Worm (Caenorhabditis elegans) whole organism, L3 larva: ENCODE data around the gene F17C11.4.

Source experiments
- R02D3.7 ChIP-seq: fragments of 150-350 bp; optimal IDR thresholded peaks from 2 replicates; lab custom pipeline; 2014; ENCODE audit warnings: missing biosample characterization, missing genetic modification characterization
- ZK546.5 ChIP-seq: sonication (generic microtip); optimal IDR thresholded peaks from 2 replicates; lab custom pipeline; 2017; ENCODE audit warnings: missing biosample characterization, missing genetic modification characterization
- aly-2 ChIP-seq: fragments of 150-350 bp; optimal IDR thresholded peaks from 2 replicates; lab custom pipeline; 2014; ENCODE audit warnings: missing biosample characterization, missing genetic modification characterization
- ama-1 ChIP-seq: fragments of 150-350 bp; optimal IDR thresholded peaks from 2 replicates; lab custom pipeline; 2018
- ceh-16 ChIP-seq: sonication (generic microtip); optimal IDR thresholded peaks from 2 replicates; lab custom pipeline; 2017; ENCODE audit warnings: missing biosample characterization, missing genetic modification characterization
- ceh-28 ChIP-seq: fragments of 150-350 bp; optimal IDR thresholded peaks from 2 replicates; lab custom pipeline; 2014; ENCODE audit warnings: missing biosample characterization, missing genetic modification reagents, missing genetic modification characterization
- ceh-82 ChIP-seq: fragments of 150-350 bp; optimal IDR thresholded peaks from 2 replicates; lab custom pipeline; 2014; ENCODE audit warnings: missing biosample characterization, missing genetic modification characterization
- ceh-9 ChIP-seq: sonication (generic microtip); optimal IDR thresholded peaks from 2 replicates; lab custom pipeline; 2018; ENCODE audit warnings: missing biosample characterization, missing genetic modification characterization
- daf-12 ChIP-seq: fragments of 150-350 bp; optimal IDR thresholded peaks from 2 replicates; lab custom pipeline; 2014; ENCODE audit warnings: missing biosample characterization, missing genetic modification reagents, missing genetic modification characterization
- egl-27 ChIP-seq: sonication (generic microtip); optimal IDR thresholded peaks from 4 replicates; lab custom pipeline; 2017; ENCODE audit warnings: missing biosample characterization, missing genetic modification reagents, missing genetic modification characterization
- egl-5 ChIP-seq: fragments of 150-350 bp; optimal IDR thresholded peaks from 2 replicates; lab custom pipeline; 2017; ENCODE audit warnings: missing biosample characterization, missing genetic modification reagents, missing genetic modification characterization, inconsistent platforms
- elt-1 ChIP-seq: fragments of 150-350 bp; optimal IDR thresholded peaks from 2 replicates; lab custom pipeline; 2014; ENCODE audit warnings: missing biosample characterization, missing genetic modification characterization
- elt-2 ChIP-seq: sonication (generic microtip); optimal IDR thresholded peaks from 2 replicates; lab custom pipeline; 2016; ENCODE audit warnings: missing genetic modification reagents, mild to moderate bottlenecking, missing genetic modification characterization, missing compliant biosample characterization
- elt-3 ChIP-seq, 3 experiments: fragments of 150-350 bp in 1 of 3; sonication (generic microtip) in 2 of 3; optimal IDR thresholded peaks; 2 replicates in 2 of 3; 4 replicates in 1 of 3; lab custom pipeline; 2014 to 2017; ENCODE audit warnings: missing biosample characterization in 3 of 3, missing genetic modification characterization in 3 of 3
- eor-1 ChIP-seq, 2 experiments: fragments of 150-350 bp; optimal IDR thresholded peaks; 2 replicates each; lab custom pipeline; 2014 to 2018; ENCODE audit warnings: missing biosample characterization in 2 of 2, missing genetic modification characterization in 2 of 2
- fkh-10 ChIP-seq: sonication (generic microtip); optimal IDR thresholded peaks from 2 replicates; lab custom pipeline; 2017; ENCODE audit warnings: missing biosample characterization, missing genetic modification reagents, missing genetic modification characterization
- fkh-2 ChIP-seq: fragments of 150-350 bp; optimal IDR thresholded peaks from 2 replicates; lab custom pipeline; 2014; ENCODE audit warnings: missing biosample characterization, missing genetic modification reagents, missing genetic modification characterization
- fos-1 ChIP-seq: fragments of 150-350 bp; optimal IDR thresholded peaks from 2 replicates; lab custom pipeline; 2014; ENCODE audit warnings: missing biosample characterization, missing genetic modification characterization
- hmg-11 ChIP-seq: sonication (generic microtip); optimal IDR thresholded peaks from 2 replicates; lab custom pipeline; 2016; ENCODE audit warnings: missing genetic modification characterization, missing compliant biosample characterization
- jun-1 ChIP-seq: fragments of 150-350 bp; optimal IDR thresholded peaks from 2 replicates; lab custom pipeline; 2014; ENCODE audit warnings: missing biosample characterization, missing genetic modification reagents, missing genetic modification characterization
- lin-15B ChIP-seq: fragments of 150-350 bp; optimal IDR thresholded peaks from 2 replicates; lab custom pipeline; 2014; ENCODE audit warnings: missing biosample characterization, missing genetic modification characterization
- lin-39 ChIP-seq: fragments of 150-350 bp; optimal IDR thresholded peaks from 2 replicates; lab custom pipeline; 2018; ENCODE audit warnings: missing biosample characterization, missing genetic modification reagents, missing genetic modification characterization
- lsy-12 ChIP-seq: sonication (generic microtip); optimal IDR thresholded peaks from 2 replicates; lab custom pipeline; 2016; ENCODE audit warnings: mild to moderate bottlenecking, missing genetic modification characterization, missing compliant biosample characterization
- mdl-1 ChIP-seq: fragments of 150-350 bp; optimal IDR thresholded peaks from 2 replicates; lab custom pipeline; 2014; ENCODE audit warnings: missing biosample characterization, missing genetic modification characterization
- mml-1 ChIP-seq: fragments of 150-350 bp; sonication (generic microtip); optimal IDR thresholded peaks from 3 replicates; lab custom pipeline; 2014; ENCODE audit warnings: missing biosample characterization, missing genetic modification characterization
- nfya-1 ChIP-seq: sonication (generic microtip); optimal IDR thresholded peaks from 2 replicates; lab custom pipeline; 2017; ENCODE audit warnings: missing genetic modification characterization, mild to moderate bottlenecking, missing compliant biosample characterization, antibody characterized with exemption, moderate library complexity; ENCODE audit not compliant: insufficient read depth
- nhr-11 ChIP-seq: fragments of 150-350 bp; optimal IDR thresholded peaks from 2 replicates; lab custom pipeline; 2014; ENCODE audit warnings: missing biosample characterization, missing genetic modification characterization
- nhr-12 ChIP-seq: fragments of 150-350 bp; optimal IDR thresholded peaks from 2 replicates; lab custom pipeline; 2014; ENCODE audit warnings: missing biosample characterization, missing genetic modification characterization
- nhr-23 ChIP-seq: fragments of 150-350 bp; optimal IDR thresholded peaks from 2 replicates; lab custom pipeline; 2014; ENCODE audit warnings: missing biosample characterization, missing genetic modification reagents, missing genetic modification characterization
- nhr-237 ChIP-seq: fragments of 150-350 bp; optimal IDR thresholded peaks from 2 replicates; lab custom pipeline; 2014; ENCODE audit warnings: missing biosample characterization, missing genetic modification characterization
- nhr-25 ChIP-seq: sonication (generic microtip); optimal IDR thresholded peaks from 2 replicates; lab custom pipeline; 2017; ENCODE audit warnings: missing biosample characterization, missing genetic modification characterization
- nhr-28 ChIP-seq: fragments of 150-350 bp; optimal IDR thresholded peaks from 2 replicates; lab custom pipeline; 2014; ENCODE audit warnings: missing biosample characterization, missing genetic modification characterization
- nhr-43 ChIP-seq: sonication (generic microtip); optimal IDR thresholded peaks from 2 replicates; lab custom pipeline; 2016; ENCODE audit warnings: mild to moderate bottlenecking, missing genetic modification characterization, missing compliant biosample characterization; ENCODE audit not compliant: poor library complexity, severe bottlenecking
- nhr-67 ChIP-seq: fragments of 150-350 bp; optimal IDR thresholded peaks from 2 replicates; lab custom pipeline; 2014; ENCODE audit warnings: missing biosample characterization, missing genetic modification characterization
- nhr-76 ChIP-seq: fragments of 150-350 bp; sonication (generic microtip); optimal IDR thresholded peaks from 5 replicates; lab custom pipeline; 2014; ENCODE audit warnings: missing biosample characterization, missing genetic modification characterization
- nhr-77 ChIP-seq: fragments of 150-350 bp; optimal IDR thresholded peaks from 2 replicates; lab custom pipeline; 2014; ENCODE audit warnings: missing biosample characterization, missing genetic modification characterization
- pha-4 ChIP-seq: fragments of 150-350 bp; optimal IDR thresholded peaks from 2 replicates; lab custom pipeline; 2014; ENCODE audit warnings: missing biosample characterization, missing genetic modification reagents, missing genetic modification characterization
- pqm-1 ChIP-seq: fragments of 150-350 bp; optimal IDR thresholded peaks from 2 replicates; lab custom pipeline; 2017; ENCODE audit warnings: missing biosample characterization, missing genetic modification characterization, inconsistent platforms
- sea-2 ChIP-seq: fragments of 150-350 bp; sonication (generic microtip); optimal IDR thresholded peaks from 4 replicates; lab custom pipeline; 2014; ENCODE audit warnings: missing biosample characterization, missing genetic modification reagents, missing genetic modification characterization
- skn-1 ChIP-seq: fragments of 150-350 bp; optimal IDR thresholded peaks from 2 replicates; lab custom pipeline; 2014; ENCODE audit warnings: missing biosample characterization, missing genetic modification characterization
- snpc-4 ChIP-seq: fragments of 150-350 bp; optimal IDR thresholded peaks from 2 replicates; lab custom pipeline; 2014; ENCODE audit warnings: missing biosample characterization, missing genetic modification characterization
- tbx-2 ChIP-seq: sonication (generic microtip); optimal IDR thresholded peaks from 2 replicates; lab custom pipeline; 2016; ENCODE audit warnings: mild to moderate bottlenecking, missing genetic modification characterization, missing compliant biosample characterization
- unc-39 ChIP-seq: sonication (generic microtip); optimal IDR thresholded peaks from 4 replicates; lab custom pipeline; 2017; ENCODE audit warnings: missing biosample characterization, missing genetic modification characterization
- unc-62 ChIP-seq: fragments of 150-350 bp; sonication (generic microtip); optimal IDR thresholded peaks from 4 replicates; lab custom pipeline; 2014; ENCODE audit warnings: missing biosample characterization, missing genetic modification reagents, missing genetic modification characterization
- zag-1 ChIP-seq: fragments of 150-350 bp; optimal IDR thresholded peaks from 2 replicates; lab custom pipeline; 2014; ENCODE audit warnings: missing biosample characterization, missing genetic modification characterization
- ztf-11 ChIP-seq: fragments of 150-350 bp; optimal IDR thresholded peaks from 2 replicates; lab custom pipeline; 2014; ENCODE audit warnings: missing biosample characterization, missing genetic modification characterization
- ztf-4 ChIP-seq: fragments of 150-350 bp; optimal IDR thresholded peaks from 2 replicates; lab custom pipeline; 2014; ENCODE audit warnings: missing biosample characterization, missing genetic modification characterization

F17C11.4 gene

DNA sequence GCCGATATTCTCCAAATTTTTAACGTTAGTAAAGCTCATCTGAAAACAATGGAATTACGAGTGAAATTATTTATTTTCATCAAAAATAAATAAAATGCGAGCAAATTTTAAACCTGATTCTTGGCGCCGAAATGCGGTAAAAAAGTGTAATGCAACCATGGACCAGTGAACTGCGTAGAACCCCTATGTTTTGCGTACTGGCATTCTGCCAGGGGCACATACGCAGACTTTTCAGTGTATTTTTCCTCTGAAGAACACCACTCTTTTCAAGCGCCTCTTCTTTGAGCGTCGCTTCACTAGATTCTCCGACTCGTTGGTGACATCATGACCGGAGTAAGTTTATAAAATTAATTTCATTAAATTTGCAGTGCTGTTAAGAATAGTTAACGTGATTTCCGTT lies 13.8 kb downstream of the F17C11.4 start, which contains the start of the genes ctf-4 and eef-1G:
Gene ctf-4, minus strand, starts transcription at position 39 of the 400 bp plus-strand sequence.
Gene eef-1G, plus strand, starts transcription at position 219 of the 400 bp plus-strand sequence.
- peak; percentile 39 for TF ChIP-seq nhr-67 (tag; lab: Kevin White, UChicago)
- peak; percentile 61 for TF ChIP-seq ama-1 (lab: Kevin White, UChicago)
- TF ChIP-seq egl-27 = peak; percentile 92
- no peak for TF ChIP-seq ztf-11 (tag; lab: Kevin White, UChicago)
- peak; percentile 3 for TF ChIP-seq mdl-1
- TF ChIP-seq nhr-77 (tag; lab: Kevin White, UChicago) = peak; percentile 68
- peak; percentile 80 for TF ChIP-seq ceh-82 (tag; lab: Kevin White, UChicago)
- TF ChIP-seq mml-1 (tag; lab: Kevin White, UChicago) = no peak
- peak; percentile 96 for TF ChIP-seq lin-39 (tag; lab: Kevin White, UChicago)
- no peak for TF ChIP-seq unc-39 (tag; lab: Kevin White, UChicago)
- TF ChIP-seq nfya-1 = peak; percentile 97
- peak; percentile 77 for TF ChIP-seq unc-62 (GFP tag; lab: Kevin White, UChicago)
- TF ChIP-seq elt-3 (tag; optimal IDR thresholded peaks at IDR 0.05; lab: Kevin White, UChicago) = peak in 1 of 3 experiments; percentile 52
- no peak for TF ChIP-seq nhr-28
- TF ChIP-seq daf-12 (tag; lab: Kevin White, UChicago) = no peak
- no peak for TF ChIP-seq ceh-9 (tag; lab: Kevin White, UChicago)
- TF ChIP-seq jun-1 (tag; lab: Kevin White, UChicago) = peak; percentile 90
- TF ChIP-seq elt-1 (tag; lab: Kevin White, UChicago) = peak; percentile 70
- TF ChIP-seq nhr-76 = peak; percentile 26
- TF ChIP-seq skn-1 (tag; lab: Kevin White, UChicago) = peak; percentile 88
- TF ChIP-seq R02D3.7 (tag; lab: Kevin White, UChicago) = peak; percentile 82
- no peak for TF ChIP-seq aly-2 (tag; lab: Kevin White, UChicago)
- peak; percentile 88 for TF ChIP-seq tbx-2 (tag; lab: Kevin White, UChicago)
- no peak for TF ChIP-seq hmg-11 (tag; lab: Kevin White, UChicago)
- TF ChIP-seq snpc-4 (tag; lab: Kevin White, UChicago) = peak; percentile 93
- TF ChIP-seq fkh-2 (tag; lab: Kevin White, UChicago) = no peak
- TF ChIP-seq lin-15B (tag; lab: Kevin White, UChicago) = peak; percentile 98
- peak; percentile 93 for TF ChIP-seq nhr-43 (tag; lab: Kevin White, UChicago)
- TF ChIP-seq egl-5 (tag; lab: Kevin White, UChicago) = peak; percentile 97
- peak; percentile 94 for TF ChIP-seq pqm-1 (tag; lab: Kevin White, UChicago)
- TF ChIP-seq nhr-25 = peak; percentile 99
- no peak for TF ChIP-seq ceh-16 (tag; lab: Kevin White, UChicago)
- TF ChIP-seq ZK546.5 (tag; lab: Kevin White, UChicago) = no peak
- no peak for TF ChIP-seq sea-2 (GFP tag; lab: Kevin White, UChicago)
- peak; percentile 71 for TF ChIP-seq ztf-4
- peak; percentile 99 for TF ChIP-seq pha-4 (tag; lab: Kevin White, UChicago)
- peak; percentile 62 for TF ChIP-seq fkh-10 (GFP tag; lab: Kevin White, UChicago)
- peak; percentile 72 for TF ChIP-seq fos-1
- peak; percentile 91 for TF ChIP-seq elt-2
- TF ChIP-seq ceh-28 = peak; percentile 82
- TF ChIP-seq nhr-11 (tag; lab: Kevin White, UChicago) = peak; percentile 91
- TF ChIP-seq nhr-12 (tag; lab: Kevin White, UChicago) = no peak
- no peak for TF ChIP-seq eor-1 (tag; optimal IDR thresholded peaks at IDR 0.05; lab: Kevin White, UChicago)
- no peak for TF ChIP-seq zag-1 (tag; lab: Kevin White, UChicago)
- no peak for TF ChIP-seq nhr-237
- peak; percentile 99 for TF ChIP-seq nhr-23 (tag; lab: Kevin White, UChicago)
- peak; percentile 93 for TF ChIP-seq lsy-12
- TF ChIP-seq, all 47 proteins: peak for 31
